Worm (Caenorhabditis elegans): ENCODE data around the gene nst-1.

DNA sequence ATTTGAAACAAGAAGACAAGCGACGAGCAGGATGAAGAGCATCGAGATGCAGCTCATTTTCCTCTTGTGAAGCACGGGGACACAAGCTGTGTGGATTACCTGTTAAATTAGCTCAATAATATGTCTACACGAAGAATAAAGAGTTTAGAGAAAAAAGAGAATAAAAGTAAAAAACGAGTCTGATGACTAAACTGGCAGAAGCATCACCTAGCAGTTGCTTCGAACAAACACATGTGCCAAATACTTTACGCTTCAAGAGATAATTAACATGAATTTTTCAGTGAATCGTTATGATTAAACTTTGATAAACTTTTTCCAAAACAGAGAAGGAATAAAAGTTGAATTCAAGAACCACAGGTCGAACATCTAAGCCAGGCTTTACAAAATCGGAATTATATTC is 12.3 kb upstream of the nst-1 start, which contains the start of gene nlp-55:
- TF ChIP-seq efl-1 (GFP tag; optimal IDR thresholded peaks at IDR 0.05) (no peak), ama-1 (optimal IDR thresholded peaks at IDR 0.05) (no peak), ama-1 (GFP tag; optimal IDR thresholded peaks at IDR 0.05) (no peak), F52B5.7 (tag; optimal IDR thresholded peaks at IDR 0.05) (no peak), him-1 (tag; optimal IDR thresholded peaks at IDR 0.05) (no peak), nfya-1 (tag; optimal IDR thresholded peaks at IDR 0.05; ENCODE audit: borderline replicate concordance, insufficient read depth) (no peak), attf-6 (GFP tag; IDR thresholded peaks at IDR 0.05) (no peak), F57C9.4 (tag; optimal IDR thresholded peaks at IDR 0.05) (no peak), F57A8.1 (GFP tag; optimal IDR thresholded peaks at IDR 0.05) (no peak), B0336.3 (GFP tag; IDR thresholded peaks at IDR 0.05) (no peak), dpl-1 (GFP tag; optimal IDR thresholded peaks at IDR 0.05) (no peak), gei-17 (GFP tag; optimal IDR thresholded peaks at IDR 0.05) (no peak)

All from whole organism, young adult.